Fruit fly (Drosophila melanogaster) whole organism, wandering third instar larva: ENCODE results near the gene Trf4-1.

ENCODE experiments used
- Abd-B ChIP-seq: fragments of >200 bp; optimal IDR thresholded peaks from 2 replicates; lab custom pipeline; 2017; ENCODE audit warnings: missing biosample characterization, missing genetic modification characterization
- CG32264 ChIP-seq: fragments of 200-800 bp; sonication (Bioruptor generic); optimal IDR thresholded peaks from 2 replicates; lab custom pipeline; 2016; ENCODE audit warnings: missing biosample characterization, missing genetic modification characterization
- CG9705 ChIP-seq: fragments of 200-800 bp; sonication (Bioruptor generic); optimal IDR thresholded peaks from 2 replicates; lab custom pipeline; 2018; ENCODE audit warnings: missing biosample characterization, mild to moderate bottlenecking, missing genetic modification characterization
- CrebA ChIP-seq: fragments of 200-800 bp; sonication (Bioruptor generic); optimal IDR thresholded peaks from 2 replicates; lab custom pipeline; 2016; ENCODE audit warnings: missing biosample characterization, mild to moderate bottlenecking, missing genetic modification characterization, borderline replicate concordance
- Dfd ChIP-seq: fragments of >200 bp; optimal IDR thresholded peaks from 2 replicates; lab custom pipeline; 2017; ENCODE audit warnings: missing biosample characterization, missing genetic modification characterization
- Dif ChIP-seq: fragments of 200-275, 200-300 bp; sonication (Bioruptor generic); optimal IDR thresholded peaks from 2 replicates; lab custom pipeline; 2018; ENCODE audit warnings: missing biosample characterization, missing genetic modification characterization; ENCODE audit not compliant: partially characterized antibody
- GATAd ChIP-seq: sonication (Bioruptor generic); optimal IDR thresholded peaks from 2 replicates; lab custom pipeline; 2016; ENCODE audit warnings: missing biosample characterization, missing genetic modification characterization
- HLH106 ChIP-seq: fragments of 200-800 bp; optimal IDR thresholded peaks from 3 replicates; lab custom pipeline; 2019; ENCODE audit warnings: missing biosample characterization, mild to moderate bottlenecking, missing genetic modification characterization, moderate library complexity
- Hnf4 ChIP-seq: fragments of 200-800 bp; sonication (Bioruptor generic); optimal IDR thresholded peaks from 2 replicates; lab custom pipeline; 2016; ENCODE audit warnings: missing biosample characterization, mild to moderate bottlenecking, missing genetic modification characterization
- Hr78 ChIP-seq: fragments of >200 bp; optimal IDR thresholded peaks from 2 replicates; lab custom pipeline; 2017; ENCODE audit warnings: missing biosample characterization, missing genetic modification characterization
- Hr83 ChIP-seq: fragments of 200-300 bp; sonication (Bioruptor generic); optimal IDR thresholded peaks from 2 replicates; lab custom pipeline; 2016; ENCODE audit warnings: missing biosample characterization, mild to moderate bottlenecking, missing genetic modification characterization, moderate library complexity; ENCODE audit not compliant: poor library complexity, severe bottlenecking
- Jra ChIP-seq: sonication (Bioruptor generic); optimal IDR thresholded peaks from 2 replicates; lab custom pipeline; 2016; ENCODE audit warnings: missing biosample characterization, missing genetic modification characterization
- Mio ChIP-seq: sonication (Bioruptor generic); optimal IDR thresholded peaks from 2 replicates; lab custom pipeline; 2016; ENCODE audit warnings: missing biosample characterization, missing genetic modification characterization
- Myc ChIP-seq: fragments of >200 bp; optimal IDR thresholded peaks from 2 replicates; lab custom pipeline; 2017
- N ChIP-seq: fragments of >200 bp; optimal IDR thresholded peaks from 2 replicates; lab custom pipeline; 2018; ENCODE audit warnings: missing biosample characterization, missing external identifiers, missing genetic modification characterization
- OdsH ChIP-seq: fragments of 200-800 bp; sonication (Bioruptor generic); optimal IDR thresholded peaks from 2 replicates; lab custom pipeline; 2016; ENCODE audit warnings: missing biosample characterization, mild to moderate bottlenecking, missing genetic modification characterization
- Rel ChIP-seq, 2 experiments: fragments of 200-800 bp; sonication (Bioruptor generic) in 1 of 2; optimal IDR thresholded peaks; 2 replicates in 1 of 2; 3 replicates in 1 of 2; lab custom pipeline; 2016 to 2019; ENCODE audit warnings: mild to moderate bottlenecking in 2 of 2, missing biosample characterization in 2 of 2, missing genetic modification characterization in 2 of 2, moderate library complexity in 1 of 2
- Sp1 ChIP-seq: fragments of 200-800 bp; sonication (Bioruptor generic); optimal IDR thresholded peaks from 3 replicates; lab custom pipeline; 2019; ENCODE audit warnings: missing biosample characterization, mild to moderate bottlenecking, missing genetic modification characterization, moderate library complexity
- Vsx2 ChIP-seq: fragments of 200-300, 225-300 bp; sonication (Bioruptor generic); optimal IDR thresholded peaks from 2 replicates; lab custom pipeline; 2018; ENCODE audit warnings: missing biosample characterization, missing genetic modification characterization; ENCODE audit not compliant: partially characterized antibody
- br ChIP-seq: fragments of 200-800 bp; sonication (Bioruptor generic); optimal IDR thresholded peaks from 2 replicates; lab custom pipeline; 2016; ENCODE audit warnings: missing biosample characterization, missing genetic modification characterization
- brk ChIP-seq: fragments of 200-800 bp; sonication (Bioruptor generic); optimal IDR thresholded peaks from 2 replicates; lab custom pipeline; 2016; ENCODE audit warnings: missing biosample characterization, mild to moderate bottlenecking, missing genetic modification characterization
- dl ChIP-seq, 2 experiments: fragments of 175-275, 200-275 bp in 1 of 2; fragments of 200-275 bp in 1 of 2; sonication (Bioruptor generic); optimal IDR thresholded peaks; lab custom pipeline; 2018; ENCODE audit warnings: mild to moderate bottlenecking in 2 of 2, missing biosample characterization in 2 of 2, missing genetic modification characterization in 2 of 2, moderate library complexity in 2 of 2; ENCODE audit not compliant: partially characterized antibody in 2 of 2, insufficient read depth in 1 of 2
- dmrt93B ChIP-seq: fragments of 200-800 bp; sonication (Bioruptor generic); optimal IDR thresholded peaks from 2 replicates; lab custom pipeline; 2018; ENCODE audit warnings: missing biosample characterization, mild to moderate bottlenecking, missing genetic modification characterization
- dsf ChIP-seq: sonication (Bioruptor generic); optimal IDR thresholded peaks from 2 replicates; lab custom pipeline; 2016; ENCODE audit warnings: missing biosample characterization, missing genetic modification characterization, borderline replicate concordance
- ey ChIP-seq: fragments of 200-800 bp; sonication (Bioruptor generic); optimal IDR thresholded peaks from 2 replicates; lab custom pipeline; 2016; ENCODE audit warnings: missing biosample characterization, missing genetic modification characterization
- foxo ChIP-seq, 2 experiments: fragments of 200-800 bp; sonication (Bioruptor generic); optimal IDR thresholded peaks; 2 replicates in 1 of 2; 3 replicates in 1 of 2; lab custom pipeline; 2016 to 2017; ENCODE audit warnings: missing biosample characterization in 2 of 2, missing genetic modification characterization in 2 of 2
- fru ChIP-seq: fragments of 200-800 bp; sonication (Bioruptor generic); optimal IDR thresholded peaks from 3 replicates; lab custom pipeline; 2016; ENCODE audit warnings: missing biosample characterization, mild to moderate bottlenecking, missing genetic modification characterization
- h ChIP-seq: fragments of 200-800 bp; sonication (Bioruptor generic); optimal IDR thresholded peaks from 3 replicates; lab custom pipeline; 2016; ENCODE audit warnings: missing biosample characterization, mild to moderate bottlenecking, missing genetic modification characterization
- jim ChIP-seq: fragments of 175-275, 200-325 bp; sonication (Bioruptor generic); optimal IDR thresholded peaks from 2 replicates; lab custom pipeline; 2016; ENCODE audit warnings: missing biosample characterization, mild to moderate bottlenecking, missing genetic modification characterization
- pan ChIP-seq: fragments of >200 bp; optimal IDR thresholded peaks from 2 replicates; lab custom pipeline; 2017
- psq ChIP-seq: fragments of 200-800 bp; sonication (Bioruptor generic); optimal IDR thresholded peaks from 3 replicates; lab custom pipeline; 2017; ENCODE audit warnings: missing biosample characterization, mild to moderate bottlenecking, missing genetic modification characterization, moderate library complexity
- rgr ChIP-seq: fragments of 200-800 bp; sonication (Bioruptor generic); optimal IDR thresholded peaks from 3 replicates; lab custom pipeline; 2016; ENCODE audit warnings: missing biosample characterization, mild to moderate bottlenecking, missing genetic modification characterization
- sage ChIP-seq: fragments of 200-800 bp; sonication (Bioruptor generic); optimal IDR thresholded peaks from 2 replicates; lab custom pipeline; 2016; ENCODE audit warnings: missing biosample characterization, mild to moderate bottlenecking, missing genetic modification characterization
- sv ChIP-seq: fragments of 200-800 bp; sonication (Bioruptor generic); optimal IDR thresholded peaks from 3 replicates; lab custom pipeline; 2016; ENCODE audit warnings: missing biosample characterization, missing genetic modification characterization
- tai ChIP-seq: sonication (Bioruptor generic); optimal IDR thresholded peaks from 2 replicates; lab custom pipeline; 2016; ENCODE audit warnings: missing biosample characterization, missing genetic modification characterization
- usp ChIP-seq: fragments of >200 bp; optimal IDR thresholded peaks from 2 replicates; lab custom pipeline; 2017; ENCODE audit warnings: missing biosample characterization, missing genetic modification characterization
- woc ChIP-seq: sonication (Bioruptor generic); optimal IDR thresholded peaks from 2 replicates; lab custom pipeline; 2016; ENCODE audit warnings: missing biosample characterization, mild to moderate bottlenecking, missing genetic modification characterization

The Trf4-1 gene

DNA sequence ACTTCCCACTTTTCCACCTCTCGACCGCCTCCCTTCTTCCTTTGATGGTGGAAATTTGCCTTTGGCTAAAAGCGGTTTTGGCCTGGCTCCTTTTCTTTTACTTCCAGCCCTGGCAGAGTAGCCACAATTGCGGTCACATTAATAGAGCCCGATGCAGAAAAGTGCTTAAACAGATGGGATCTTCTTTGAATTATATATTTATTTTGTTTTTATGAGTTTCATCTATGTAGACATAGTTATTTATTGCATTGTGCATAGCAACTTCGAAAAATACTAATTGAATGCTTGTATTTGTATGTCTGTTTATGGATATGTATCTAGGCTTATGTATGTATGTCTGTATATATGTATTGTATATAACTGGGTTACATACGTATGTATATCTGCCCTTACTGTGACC, 18.1 kb upstream of the Trf4-1 start:
- TF ChIP-seq foxo (GFP tag; optimal IDR thresholded peaks at IDR 0.05; lab: Kevin White, UChicago) (peak in 1 of 2 experiments; percentile 45), OdsH (GFP tag; lab: Kevin White, UChicago) (no peak), Hr83 (GFP tag; lab: Kevin White, UChicago) (no peak), Hnf4 (GFP tag; lab: Kevin White, UChicago) (no peak), fru (GFP tag; lab: Kevin White, UChicago) (peak; percentile 28), Jra (GFP tag; lab: Kevin White, UChicago) (no peak), sage (GFP tag; lab: Kevin White, UChicago) (no peak), CG32264 (GFP tag; lab: Kevin White, UChicago) (no peak), Dfd (no peak), dmrt93B (GFP tag; lab: Kevin White, UChicago) (no peak), h (GFP tag; lab: Kevin White, UChicago) (peak; percentile 15), HLH106 (tag; lab: Kevin White, UChicago) (peak; percentile 48), Abd-B (GFP tag; lab: Kevin White, UChicago) (no peak), ey (GFP tag; lab: Kevin White, UChicago) (peak; percentile 25), dl (GFP tag; optimal IDR thresholded peaks at IDR 0.05; lab: Kevin White, UChicago; ENCODE audit: insufficient read depth in 1 of 2, partially characterized antibody in 2 of 2) (no peak), Myc (lab: Kevin White, UChicago) (no peak), Sp1 (GFP tag; lab: Kevin White, UChicago) (peak; percentile 46), dsf (GFP tag; lab: Kevin White, UChicago) (no peak), pan (no peak), CG9705 (GFP tag; lab: Kevin White, UChicago) (no peak), sv (GFP tag; lab: Kevin White, UChicago) (no peak)

DNA sequence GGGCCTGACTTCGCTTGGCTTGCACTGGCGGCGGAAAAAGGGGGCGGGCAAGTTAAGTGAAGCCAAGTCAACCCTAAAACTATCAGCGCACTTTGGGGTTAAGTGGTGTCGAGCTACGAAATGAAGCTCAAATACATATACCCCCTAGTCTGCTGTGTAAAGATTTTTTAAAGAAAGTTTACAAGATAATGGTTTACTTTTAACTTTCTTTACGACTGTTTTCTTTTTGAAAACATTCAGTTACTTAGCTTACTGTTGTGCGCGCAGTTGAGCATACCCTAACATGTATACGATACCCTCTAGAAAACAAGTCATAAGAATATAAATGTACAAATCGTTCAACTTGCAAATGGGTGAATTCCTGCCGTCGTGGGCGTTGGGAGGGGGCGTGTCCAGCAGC, 17.4 kb upstream of the Trf4-1 start:
- no peak for TF ChIP-seq CG32264 (GFP tag; lab: Kevin White, UChicago)
- no peak for TF ChIP-seq fru (GFP tag; lab: Kevin White, UChicago)
- TF ChIP-seq Jra (GFP tag; lab: Kevin White, UChicago), result no peak
- no peak for TF ChIP-seq N
- TF ChIP-seq, all 38 proteins: peak for 0

DNA sequence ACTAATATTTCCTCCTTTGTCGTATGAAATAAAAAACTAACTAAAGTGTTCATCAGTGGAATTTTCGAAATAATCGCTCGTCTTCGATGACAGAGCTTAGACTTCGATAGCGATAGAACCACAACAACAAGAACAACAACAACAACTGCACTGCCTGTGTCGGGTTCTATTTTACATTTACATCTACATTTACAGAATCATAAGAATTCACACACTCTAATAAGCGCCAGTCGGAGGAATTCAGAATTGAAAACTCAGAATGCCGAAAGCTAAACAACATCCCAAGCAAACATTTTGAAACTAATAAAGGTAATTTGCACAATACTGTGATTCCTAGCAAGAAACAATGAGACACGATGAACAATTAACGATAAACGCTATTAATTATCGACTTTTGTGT, 5.8 kb upstream of the Trf4-1 start:
- TF ChIP-seq CG32264 (GFP tag; lab: Kevin White, UChicago), result no peak
- TF ChIP-seq brk (GFP tag; lab: Kevin White, UChicago), result no peak
- TF ChIP-seq sage (GFP tag; lab: Kevin White, UChicago), result no peak
- TF ChIP-seq GATAd (GFP tag; lab: Kevin White, UChicago), result no peak
- TF ChIP-seq psq (GFP tag; lab: Kevin White, UChicago), result no peak
- TF ChIP-seq fru (GFP tag; lab: Kevin White, UChicago), result no peak
- TF ChIP-seq HLH106 (tag; lab: Kevin White, UChicago), result no peak
- no peak for TF ChIP-seq usp (GFP tag; lab: Kevin White, UChicago)
- TF ChIP-seq Hr83 (GFP tag; lab: Kevin White, UChicago), result no peak
- no peak for TF ChIP-seq dl (GFP tag; optimal IDR thresholded peaks at IDR 0.05; lab: Kevin White, UChicago; ENCODE audit: insufficient read depth in 1 of 2, partially characterized antibody in 2 of 2)

DNA sequence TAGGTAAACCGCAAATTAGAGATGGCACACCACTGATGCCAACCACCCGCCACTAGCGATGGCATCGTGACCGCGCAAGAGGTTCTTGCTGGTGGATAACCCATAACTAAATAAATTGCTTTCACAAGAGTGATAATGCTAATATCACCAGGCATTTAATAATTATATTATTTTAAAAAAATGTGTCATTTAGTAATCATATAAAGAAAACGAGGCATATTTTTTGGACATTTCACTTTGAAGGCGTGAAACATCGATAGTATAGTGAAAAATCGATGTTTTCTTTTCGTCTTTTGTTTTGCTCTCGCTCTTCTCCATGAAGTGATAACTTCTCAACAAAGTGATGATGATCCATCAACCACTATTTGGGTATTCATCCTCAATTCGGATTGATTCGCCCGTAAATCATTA, 1.4 kb upstream of the Trf4-1 start, which contains the start of gene IntS4:
TSS of gene IntS4 (minus strand) at position 20 of the 411 bp plus-strand sequence.
- TF ChIP-seq Rel (GFP tag; optimal IDR thresholded peaks at IDR 0.05; lab: Kevin White, UChicago) (peak; percentile 14), Rel (tag; optimal IDR thresholded peaks at IDR 0.05; lab: Kevin White, UChicago) (no peak), CG32264 (GFP tag; lab: Kevin White, UChicago) (no peak), Mio (no peak), GATAd (GFP tag; lab: Kevin White, UChicago) (no peak), CrebA (GFP tag; lab: Kevin White, UChicago) (no peak), foxo (GFP tag; optimal IDR thresholded peaks at IDR 0.05; lab: Kevin White, UChicago) (peak in 1 of 2 experiments; percentile 82), Myc (lab: Kevin White, UChicago) (no peak), HLH106 (tag; lab: Kevin White, UChicago) (peak; percentile 78), dsf (GFP tag; lab: Kevin White, UChicago) (peak; percentile 56), OdsH (GFP tag; lab: Kevin White, UChicago) (peak; percentile 57), usp (GFP tag; lab: Kevin White, UChicago) (no peak), tai (GFP tag; lab: Kevin White, UChicago) (no peak), dl (GFP tag; optimal IDR thresholded peaks at IDR 0.05; lab: Kevin White, UChicago; ENCODE audit: insufficient read depth in 1 of 2, partially characterized antibody in 2 of 2) (no peak), fru (GFP tag; lab: Kevin White, UChicago) (peak; percentile 57), brk (GFP tag; lab: Kevin White, UChicago) (peak; percentile 83), h (GFP tag; lab: Kevin White, UChicago) (peak; percentile 80), dmrt93B (GFP tag; lab: Kevin White, UChicago) (no peak), sv (GFP tag; lab: Kevin White, UChicago) (peak; percentile 66), pan (no peak), jim (peak; percentile 13), psq (GFP tag; lab: Kevin White, UChicago) (peak; percentile 99), Dfd (no peak), woc (GFP tag; lab: Kevin White, UChicago) (peak; percentile 72), N (no peak), Sp1 (GFP tag; lab: Kevin White, UChicago) (peak; percentile 70), ey (GFP tag; lab: Kevin White, UChicago) (peak; percentile 51), br (GFP tag; lab: Kevin White, UChicago) (peak; percentile 46), Dif (GFP tag; lab: Kevin White, UChicago) (no peak), sage (GFP tag; lab: Kevin White, UChicago) (peak; percentile 46), rgr (GFP tag; lab: Kevin White, UChicago) (no peak), Vsx2 (GFP tag; lab: Kevin White, UChicago) (no peak), Abd-B (GFP tag; lab: Kevin White, UChicago) (no peak), Hr78 (GFP tag; lab: Kevin White, UChicago) (no peak), Jra (GFP tag; lab: Kevin White, UChicago) (peak; percentile 60), Hnf4 (GFP tag; lab: Kevin White, UChicago) (peak; percentile 81)
